Fruit fly (Drosophila melanogaster): ENCODE data around the gene mtd.

Gene mtd

DNA sequence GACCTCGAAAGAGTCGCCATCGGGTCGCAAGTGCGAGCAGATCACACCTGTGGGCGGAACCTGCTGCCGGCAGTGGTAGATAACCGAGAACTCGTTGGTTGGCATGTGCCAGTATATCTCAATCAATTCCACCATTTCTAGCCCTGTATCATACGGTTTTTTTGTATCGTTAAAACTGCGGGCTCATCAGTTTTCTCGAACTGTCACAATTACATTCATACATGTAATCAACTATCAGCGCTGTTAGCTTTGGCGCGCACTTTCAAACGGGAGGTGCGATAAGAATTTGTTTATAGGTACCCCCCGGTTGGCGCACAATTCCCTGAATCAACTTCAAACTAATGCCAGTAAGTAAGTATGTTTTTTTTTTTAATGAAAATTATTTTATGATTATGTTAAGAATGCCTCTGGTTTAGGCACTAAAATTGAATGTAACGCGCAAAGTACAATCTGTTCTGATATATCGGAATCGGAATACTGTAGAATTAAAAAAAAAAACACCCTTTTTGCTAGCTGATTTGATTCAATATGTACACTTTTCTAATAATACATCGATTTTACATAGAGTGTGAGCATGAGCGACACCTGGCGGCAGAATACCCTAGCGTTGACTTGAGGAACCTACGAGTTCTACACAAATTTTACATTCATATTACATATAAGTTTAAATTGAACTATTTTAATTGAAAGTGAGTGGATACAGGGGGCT, 51.5 kb downstream of the mtd start (continued):
- TF ChIP-seq yki (optimal IDR thresholded peaks at IDR 0.05) (no peak), Ssrp (tag; optimal IDR thresholded peaks at IDR 0.05) (peak; percentile 21), CG14667 (GFP tag; IDR thresholded peaks at IDR 0.05) (peak; percentile 62; the same call in 1 of the 2 replicates), caup (GFP tag; optimal IDR thresholded peaks at IDR 0.05; ENCODE audit: severe bottlenecking) (peak; percentile 52), grn (GFP tag; optimal IDR thresholded peaks at IDR 0.05) (peak; percentile 39), HmgD (GFP tag; optimal IDR thresholded peaks at IDR 0.05) (peak; percentile 76), Ets97D (GFP tag; optimal IDR thresholded peaks at IDR 0.05) (peak; percentile 28), Drgx (GFP tag; IDR thresholded peaks at IDR 0.05) (0 out of 2 replicates have a peak, but pooled peaks have one; percentile 5), Gsc (GFP tag; IDR thresholded peaks at IDR 0.05) (no peak), D19A (tag; optimal IDR thresholded peaks at IDR 0.05) (no peak), gem (tag; optimal IDR thresholded peaks at IDR 0.05) (peak; percentile 57), amos (GFP tag; IDR thresholded peaks at IDR 0.05; ENCODE audit: partially characterized antibody) (peak; percentile 80), CG7357 (GFP tag; IDR thresholded peaks at IDR 0.05) (0 out of 3 replicates have a peak, but pooled peaks have one; percentile 6), CG13287 (GFP tag; IDR thresholded peaks at IDR 0.05; ENCODE audit: partially characterized antibody) (peak; percentile 33; the same call in 1 of the 2 replicates), CG1792 (GFP tag; optimal IDR thresholded peaks at IDR 0.05) (no peak), rib (GFP tag; IDR thresholded peaks at IDR 0.05) (no peak), CG17359 (tag; optimal IDR thresholded peaks at IDR 0.05) (peak; percentile 62), CG32532 (GFP tag; IDR thresholded peaks at IDR 0.05) (peak; percentile 84), Xbp1 (GFP tag; optimal IDR thresholded peaks at IDR 0.05) (peak; percentile 82), corto (GFP tag; optimal IDR thresholded peaks at IDR 0.05) (no peak), CG13894 (tag; optimal IDR thresholded peaks at IDR 0.05) (peak; percentile 70), Poxn (GFP tag; IDR thresholded peaks at IDR 0.05) (no peak), Dip3 (GFP tag; optimal IDR thresholded peaks at IDR 0.05) (peak; percentile 64), CG4730 (GFP tag; IDR thresholded peaks at IDR 0.05) (no peak; the same call in 1 of the 2 replicates), CG15073 (GFP tag; optimal IDR thresholded peaks at IDR 0.05) (peak; percentile 14), CG18764 (GFP tag; optimal IDR thresholded peaks at IDR 0.05) (peak; percentile 40), toy (GFP tag; IDR thresholded peaks at IDR 0.05) (no peak), Jarid2 (GFP tag; optimal IDR thresholded peaks at IDR 0.05) (no peak), CG16863 (GFP tag; optimal IDR thresholded peaks at IDR 0.05) (peak; percentile 43), odd (GFP tag; optimal IDR thresholded peaks at IDR 0.05) (no peak), HLH3B (GFP tag; IDR thresholded peaks at IDR 0.05) (peak; percentile 46; the same call in 1 of the 2 replicates), MESR4 (GFP tag; optimal IDR thresholded peaks at IDR 0.05) (no peak), her (GFP tag; optimal IDR thresholded peaks at IDR 0.05) (no peak), Myb (GFP tag; optimal IDR thresholded peaks at IDR 0.05) (peak; percentile 43), eyg (GFP tag; optimal IDR thresholded peaks at IDR 0.05) (peak; percentile 6), ttk (GFP tag; IDR thresholded peaks at IDR 0.05) (peak; percentile 47; the same call in 1 of the 2 replicates), CG14860 (GFP tag; IDR thresholded peaks at IDR 0.05; ENCODE audit: partially characterized antibody) (0 out of 3 replicates have a peak, but pooled peaks have one; percentile 28), ab (GFP tag; optimal IDR thresholded peaks at IDR 0.05) (no peak), CG1602 (GFP tag; optimal IDR thresholded peaks at IDR 0.05) (peak; percentile 70), CG33557 (GFP tag; optimal IDR thresholded peaks at IDR 0.05) (peak; percentile 40), bcd (GFP tag; optimal IDR thresholded peaks at IDR 0.05) (peak; percentile 61), CG12659 (GFP tag; optimal IDR thresholded peaks at IDR 0.05) (peak; percentile 57), B-H1 (GFP tag; IDR thresholded peaks at IDR 0.05) (peak; percentile 34; the same call in 2 of the 3 replicates), NfI (GFP tag; optimal IDR thresholded peaks at IDR 0.05) (peak; percentile 63), so (GFP tag; IDR thresholded peaks at IDR 0.05) (no peak), hkb (optimal IDR thresholded peaks at IDR 0.05) (peak; percentile 45), hkb (GFP tag; IDR thresholded peaks at IDR 0.05) (no peak), tgo (GFP tag; IDR thresholded peaks at IDR 0.05) (peak; percentile 51), CG12299 (tag; optimal IDR thresholded peaks at IDR 0.05) (no peak), unpg (GFP tag; optimal IDR thresholded peaks at IDR 0.05) (peak; percentile 38)

Measured in whole organism, embryonic.